Worm (Caenorhabditis elegans) whole organism, L2 larva: ENCODE results near the gene tnt-2.
A peak's percentile ranks its signal among the peaks of the same experiment; 100 is the strongest.

Experiments
- F13H6.1 ChIP-seq: sonication (generic microtip); optimal IDR thresholded peaks from 2 replicates; lab custom pipeline; 2016; ENCODE audit warnings: missing genetic modification characterization, missing compliant biosample characterization
- R02D3.7 ChIP-seq: fragments of 150-350 bp; optimal IDR thresholded peaks from 2 replicates; lab custom pipeline; 2014; ENCODE audit warnings: missing biosample characterization, missing genetic modification characterization
- alr-1 ChIP-seq: fragments of 150-350 bp; optimal IDR thresholded peaks from 2 replicates; lab custom pipeline; 2014; ENCODE audit warnings: missing biosample characterization, missing genetic modification characterization
- aly-2 ChIP-seq: fragments of 150-350 bp; optimal IDR thresholded peaks from 2 replicates; lab custom pipeline; 2014; ENCODE audit warnings: missing biosample characterization, missing genetic modification characterization
- ama-1 ChIP-seq: fragments of 150-350 bp; optimal IDR thresholded peaks from 2 replicates; lab custom pipeline; 2018; ENCODE audit warnings: inconsistent platforms
- blmp-1 ChIP-seq: sonication (generic microtip); optimal IDR thresholded peaks from 2 replicates; lab custom pipeline; 2017; ENCODE audit warnings: missing genetic modification characterization, mild to moderate bottlenecking, missing compliant biosample characterization, antibody characterized with exemption, moderate library complexity; ENCODE audit not compliant: insufficient read depth
- ceh-16 ChIP-seq: fragments of 150-350 bp; optimal IDR thresholded peaks from 2 replicates; lab custom pipeline; 2014; ENCODE audit warnings: missing biosample characterization, missing genetic modification characterization
- ceh-82 ChIP-seq: fragments of 150-350 bp; optimal IDR thresholded peaks from 2 replicates; lab custom pipeline; 2014; ENCODE audit warnings: missing biosample characterization, missing genetic modification characterization
- crh-2 ChIP-seq: sonication (generic microtip); optimal IDR thresholded peaks from 2 replicates; lab custom pipeline; 2017; ENCODE audit warnings: missing biosample characterization, missing genetic modification characterization
- dmd-4 ChIP-seq: sonication (generic microtip); optimal IDR thresholded peaks from 2 replicates; lab custom pipeline; 2017; ENCODE audit warnings: missing biosample characterization, missing genetic modification characterization
- elt-1 ChIP-seq: fragments of 150-350 bp; optimal IDR thresholded peaks from 2 replicates; lab custom pipeline; 2014; ENCODE audit warnings: missing biosample characterization, missing genetic modification characterization
- gmeb-1 ChIP-seq: fragments of 150-350 bp; optimal IDR thresholded peaks from 2 replicates; lab custom pipeline; 2014; ENCODE audit warnings: missing biosample characterization, missing genetic modification characterization
- lin-11 ChIP-seq: fragments of 150-350 bp; sonication (generic microtip); optimal IDR thresholded peaks from 2 replicates; lab custom pipeline; 2014; ENCODE audit warnings: missing biosample characterization, missing genetic modification characterization, inconsistent platforms, mixed read lengths
- lin-13 ChIP-seq: fragments of 150-350 bp; optimal IDR thresholded peaks from 2 replicates; lab custom pipeline; 2014; ENCODE audit warnings: missing biosample characterization, missing genetic modification reagents, missing genetic modification characterization
- lsy-2 ChIP-seq, 2 experiments: fragments of 150-350 bp in 1 of 2; sonication (generic microtip) in 1 of 2; optimal IDR thresholded peaks; 2 replicates each; lab custom pipeline; 2014 to 2017; ENCODE audit warnings: missing biosample characterization in 2 of 2, missing genetic modification characterization in 2 of 2
- mab-5 ChIP-seq: fragments of 150-350 bp; optimal IDR thresholded peaks from 2 replicates; lab custom pipeline; 2014; ENCODE audit warnings: missing biosample characterization, missing genetic modification characterization
- mbf-1 ChIP-seq: sonication (generic microtip); optimal IDR thresholded peaks from 2 replicates; lab custom pipeline; 2017; ENCODE audit warnings: missing biosample characterization, missing genetic modification characterization
- mdl-1 ChIP-seq, 2 experiments: fragments of 150-350 bp in 1 of 2; sonication (generic microtip) in 1 of 2; optimal IDR thresholded peaks; 2 replicates each; lab custom pipeline; 2017; ENCODE audit warnings: missing biosample characterization in 2 of 2, missing genetic modification characterization in 2 of 2
- nhr-10 ChIP-seq: sonication (generic microtip); optimal IDR thresholded peaks from 2 replicates; lab custom pipeline; 2017; ENCODE audit warnings: missing biosample characterization, missing genetic modification characterization
- nhr-12 ChIP-seq: fragments of 150-350 bp; optimal IDR thresholded peaks from 2 replicates; lab custom pipeline; 2014; ENCODE audit warnings: missing biosample characterization, missing genetic modification characterization
- nhr-129 ChIP-seq: fragments of 150-350 bp; optimal IDR thresholded peaks from 2 replicates; lab custom pipeline; 2014; ENCODE audit warnings: missing biosample characterization, missing genetic modification characterization
- nhr-21 ChIP-seq: fragments of 150-350 bp; optimal IDR thresholded peaks from 2 replicates; lab custom pipeline; 2014; ENCODE audit warnings: missing biosample characterization, missing genetic modification characterization
- nhr-23 ChIP-seq: fragments of 150-350 bp; optimal IDR thresholded peaks from 2 replicates; lab custom pipeline; 2014; ENCODE audit warnings: missing biosample characterization, missing genetic modification reagents, missing genetic modification characterization
- nhr-6 ChIP-seq: fragments of 150-350 bp; optimal IDR thresholded peaks from 2 replicates; lab custom pipeline; 2014; ENCODE audit warnings: missing biosample characterization, missing genetic modification characterization
- peb-1 ChIP-seq: fragments of 150-350 bp; optimal IDR thresholded peaks from 2 replicates; lab custom pipeline; 2014; ENCODE audit warnings: missing biosample characterization, missing genetic modification characterization
- sem-4 ChIP-seq: fragments of 150-350 bp; optimal IDR thresholded peaks from 2 replicates; lab custom pipeline; 2014; ENCODE audit warnings: missing biosample characterization, missing genetic modification reagents, missing genetic modification characterization
- skn-1 ChIP-seq: sonication (generic microtip); optimal IDR thresholded peaks from 2 replicates; lab custom pipeline; 2017; ENCODE audit warnings: missing biosample characterization, missing genetic modification characterization
- sma-3 ChIP-seq: sonication (generic microtip); optimal IDR thresholded peaks from 2 replicates; lab custom pipeline; 2016; ENCODE audit warnings: missing genetic modification reagents, missing genetic modification characterization, missing compliant biosample characterization
- sma-9 ChIP-seq, 2 experiments: fragments of 150-350 bp in 1 of 2; sonication (generic microtip) in 1 of 2; optimal IDR thresholded peaks; 2 replicates each; lab custom pipeline; 2014 to 2016; ENCODE audit warnings: missing genetic modification characterization in 2 of 2, mild to moderate bottlenecking in 1 of 2, missing biosample characterization in 1 of 2, missing compliant biosample characterization in 1 of 2, missing genetic modification reagents in 1 of 2, moderate library complexity in 1 of 2
- unc-39 ChIP-seq: fragments of 150-350 bp; optimal IDR thresholded peaks from 2 replicates; lab custom pipeline; 2014; ENCODE audit warnings: missing biosample characterization, missing genetic modification characterization
- unc-55 ChIP-seq: fragments of 150-350 bp; sonication (generic microtip); optimal IDR thresholded peaks from 3 replicates; lab custom pipeline; 2014; ENCODE audit warnings: missing biosample characterization, missing genetic modification reagents, missing genetic modification characterization
- unc-62 ChIP-seq: fragments of 150-350 bp; optimal IDR thresholded peaks from 2 replicates; lab custom pipeline; 2014; ENCODE audit warnings: missing biosample characterization, missing genetic modification reagents, missing genetic modification characterization
- zag-1 ChIP-seq: fragments of 150-350 bp; optimal IDR thresholded peaks from 2 replicates; lab custom pipeline; 2014; ENCODE audit warnings: missing biosample characterization, missing genetic modification characterization
- ztf-1 ChIP-seq: fragments of 200-800 bp; sonication (Bioruptor generic); conservative IDR thresholded peaks from 2 replicates; pipeline ENCODE4 v1.3.6; 2022; ENCODE audit warnings: missing genetic modification characterization, missing compliant biosample characterization
- ztf-11 ChIP-seq: sonication (generic microtip); optimal IDR thresholded peaks from 2 replicates; lab custom pipeline; 2017; ENCODE audit warnings: missing biosample characterization, missing genetic modification characterization
- ztf-4 ChIP-seq: fragments of 150-350 bp; optimal IDR thresholded peaks from 2 replicates; lab custom pipeline; 2014; ENCODE audit warnings: missing biosample characterization, missing genetic modification characterization

The tnt-2 gene

ce11 chrX:8723127-8723600, at the start of gene tnt-2:
TSS of gene tnt-2 (minus strand) at chrX:8723550.
- TF ChIP-seq lin-13 (GFP tag; lab: Kevin White, UChicago) (no peak), mbf-1 (tag; lab: Kevin White, UChicago) (no peak), ztf-1 (GFP tag; lab: Robert Waterston, UW) (no peak), ama-1 (lab: Kevin White, UChicago) (no peak), ceh-82 (tag; lab: Kevin White, UChicago) (no peak), mdl-1 (tag; optimal IDR thresholded peaks at IDR 0.05; lab: Kevin White, UChicago) (no peak), peb-1 (tag; lab: Kevin White, UChicago) (no peak), unc-39 (tag; lab: Kevin White, UChicago) (no peak), nhr-12 (tag; lab: Kevin White, UChicago) (no peak), nhr-6 (no peak)

ce11 chrX:8770316-8770715, 47.0 kb upstream of the tnt-2 start:
- TF ChIP-seq nhr-129 (tag; lab: Kevin White, UChicago) (no peak), zag-1 (tag; lab: Kevin White, UChicago) (no peak), ztf-4 (tag; lab: Kevin White, UChicago) (no peak), lin-11 (tag; lab: Kevin White, UChicago) (no peak), R02D3.7 (no peak), sma-9 (GFP tag; optimal IDR thresholded peaks at IDR 0.05; lab: Kevin White, UChicago) (no peak), sma-9 (tag; optimal IDR thresholded peaks at IDR 0.05; lab: Kevin White, UChicago) (no peak), mab-5 (tag; lab: Kevin White, UChicago) (no peak), mdl-1 (tag; optimal IDR thresholded peaks at IDR 0.05; lab: Kevin White, UChicago) (no peak), unc-39 (tag; lab: Kevin White, UChicago) (no peak), dmd-4 (no peak), ztf-11 (tag; lab: Kevin White, UChicago) (no peak)
- TF ChIP-seq, all 48 proteins: peak for 0

- TF ChIP-seq lsy-2 (tag; optimal IDR thresholded peaks at IDR 0.05; lab: Kevin White, UChicago) (peak in 1 of 2 experiments; percentile 13), nhr-129 (tag; lab: Kevin White, UChicago) (peak; percentile 28), unc-62 (GFP tag; lab: Kevin White, UChicago) (no peak), elt-1 (no peak), gmeb-1 (tag; lab: Kevin White, UChicago) (no peak), nhr-6 (no peak), dmd-4 (no peak), nhr-10 (no peak), aly-2 (tag; lab: Kevin White, UChicago) (no peak), R02D3.7 (no peak), peb-1 (tag; lab: Kevin White, UChicago) (no peak), zag-1 (tag; lab: Kevin White, UChicago) (no peak), nhr-23 (tag; lab: Kevin White, UChicago) (no peak), alr-1 (tag; lab: Kevin White, UChicago) (no peak), sma-9 (GFP tag; optimal IDR thresholded peaks at IDR 0.05; lab: Kevin White, UChicago) (peak; percentile 13), sma-9 (tag; optimal IDR thresholded peaks at IDR 0.05; lab: Kevin White, UChicago) (no peak), lin-13 (GFP tag; lab: Kevin White, UChicago) (no peak), crh-2 (tag; lab: Kevin White, UChicago) (no peak), sma-3 (GFP tag; lab: Kevin White, UChicago) (no peak), mab-5 (tag; lab: Kevin White, UChicago) (peak; percentile 42), sem-4 (tag; lab: Kevin White, UChicago) (no peak), mbf-1 (tag; lab: Kevin White, UChicago) (no peak), unc-55 (no peak), skn-1 (tag; lab: Kevin White, UChicago) (no peak), blmp-1 (tag; lab: Kevin White, UChicago) (no peak)
Observed at ce11 chrX:8764044-8764443, 40.7 kb upstream of the tnt-2 start.

DNA sequence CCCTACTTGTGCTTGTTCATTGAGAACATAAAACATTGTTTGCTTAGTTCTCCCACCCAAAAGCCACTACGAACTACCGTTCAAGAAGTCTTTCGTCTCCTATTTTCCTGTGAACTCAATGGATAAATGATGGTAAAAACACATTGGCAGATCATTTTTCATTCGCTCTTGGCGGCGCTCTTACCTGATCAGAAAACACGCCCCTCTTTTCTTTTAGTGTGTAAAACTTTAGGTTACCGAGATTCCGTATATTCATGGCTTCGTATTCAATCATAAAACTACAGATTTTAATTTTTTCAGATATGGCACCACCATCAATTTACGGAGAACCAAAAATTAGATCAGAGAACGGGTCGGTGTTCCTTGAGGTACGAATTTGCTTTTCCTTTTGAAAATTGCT, 40.3 kb upstream of the tnt-2 start, which contains the start of gene zig-12:
Gene zig-12, plus strand, starts transcription at position 301 of the 400 bp plus-strand sequence.
- no peak for TF ChIP-seq aly-2 (tag; lab: Kevin White, UChicago)
- no peak for TF ChIP-seq ztf-4 (tag; lab: Kevin White, UChicago)
- TF ChIP-seq lsy-2 (tag; optimal IDR thresholded peaks at IDR 0.05; lab: Kevin White, UChicago): no peak
- TF ChIP-seq ceh-16: no peak
- no peak for TF ChIP-seq F13H6.1 (tag; lab: Kevin White, UChicago)
- no peak for TF ChIP-seq ztf-1 (GFP tag; lab: Robert Waterston, UW)
- TF ChIP-seq nhr-21 (tag; lab: Kevin White, UChicago): no peak
- TF ChIP-seq zag-1 (tag; lab: Kevin White, UChicago): no peak
- TF ChIP-seq alr-1 (tag; lab: Kevin White, UChicago): no peak
